Fruit fly (Drosophila melanogaster): Measurements from ENCODE around the gene CG31301.

The CG31301 gene

DNA sequence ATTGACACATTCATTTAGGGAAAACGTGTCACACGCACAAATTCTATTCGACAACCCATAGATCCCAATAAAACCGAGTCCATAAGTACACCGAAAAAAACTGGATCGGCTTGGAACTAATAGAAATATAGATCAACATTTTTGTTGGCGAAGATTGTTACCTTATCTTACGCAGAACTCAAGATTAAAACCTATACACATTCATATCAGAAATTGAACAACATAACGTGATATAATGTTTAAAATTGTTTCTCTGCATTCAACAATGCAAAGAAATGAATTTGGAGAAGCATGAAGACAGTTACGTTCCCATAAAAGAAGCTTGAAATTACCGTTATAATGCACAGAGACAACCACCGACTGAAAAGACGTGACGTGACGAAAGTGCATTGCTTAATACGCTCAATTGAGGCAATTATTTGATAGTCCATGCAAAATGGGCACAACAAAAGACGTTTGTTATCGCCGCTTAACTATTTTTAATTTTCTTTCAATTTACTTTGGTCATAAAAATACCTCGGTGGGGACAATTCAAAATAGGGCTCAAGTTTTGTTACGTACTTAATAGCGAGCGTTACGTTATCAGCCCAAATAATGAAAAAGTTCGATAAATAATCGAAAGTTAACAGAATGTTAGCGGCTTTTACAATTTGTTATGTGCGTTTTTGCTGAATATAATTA is 5.8 kb upstream of the CG31301 start, which contains the start of gene SerRS-m (continued):
- no peak for TF ChIP-seq Hsf (GFP tag; optimal IDR thresholded peaks at IDR 0.05)
- TF ChIP-seq lab (GFP tag; optimal IDR thresholded peaks at IDR 0.05): no peak
- no peak for TF ChIP-seq sima (GFP tag; optimal IDR thresholded peaks at IDR 0.05)
- no peak for TF ChIP-seq bcd (GFP tag; optimal IDR thresholded peaks at IDR 0.05)
- peak; percentile 25 for TF ChIP-seq Dp (GFP tag; optimal IDR thresholded peaks at IDR 0.05)
- TF ChIP-seq dm (GFP tag; optimal IDR thresholded peaks at IDR 0.05): no peak
- TF ChIP-seq kni (GFP tag; optimal IDR thresholded peaks at IDR 0.05): peak; percentile 17
- no peak for TF ChIP-seq sob (GFP tag; IDR thresholded peaks at IDR 0.05)
- no peak for TF ChIP-seq crol (GFP tag; IDR thresholded peaks at IDR 0.05)
- TF ChIP-seq NFAT (GFP tag; IDR thresholded peaks at IDR 0.05): no peak
- peak; percentile 17 for TF ChIP-seq Six4 (GFP tag; optimal IDR thresholded peaks at IDR 0.05)
- no peak for TF ChIP-seq Mad (GFP tag; optimal IDR thresholded peaks at IDR 0.05)
- 0 out of 2 replicates have a peak, but pooled peaks have one; percentile 18 for TF ChIP-seq HLH3B (GFP tag; IDR thresholded peaks at IDR 0.05)
- TF ChIP-seq sens (GFP tag): peak; percentile 83
- TF ChIP-seq CG13287 (GFP tag; IDR thresholded peaks at IDR 0.05; ENCODE audit: partially characterized antibody): peak; percentile 33
- TF ChIP-seq E2f2 (GFP tag; IDR thresholded peaks at IDR 0.05): peak; percentile 35
- no peak for TF ChIP-seq ewg (GFP tag; optimal IDR thresholded peaks at IDR 0.05)
- TF ChIP-seq Abd-B (GFP tag; optimal IDR thresholded peaks at IDR 0.05): no peak
- no peak for TF ChIP-seq btn (GFP tag; optimal IDR thresholded peaks at IDR 0.05)

DNA sequence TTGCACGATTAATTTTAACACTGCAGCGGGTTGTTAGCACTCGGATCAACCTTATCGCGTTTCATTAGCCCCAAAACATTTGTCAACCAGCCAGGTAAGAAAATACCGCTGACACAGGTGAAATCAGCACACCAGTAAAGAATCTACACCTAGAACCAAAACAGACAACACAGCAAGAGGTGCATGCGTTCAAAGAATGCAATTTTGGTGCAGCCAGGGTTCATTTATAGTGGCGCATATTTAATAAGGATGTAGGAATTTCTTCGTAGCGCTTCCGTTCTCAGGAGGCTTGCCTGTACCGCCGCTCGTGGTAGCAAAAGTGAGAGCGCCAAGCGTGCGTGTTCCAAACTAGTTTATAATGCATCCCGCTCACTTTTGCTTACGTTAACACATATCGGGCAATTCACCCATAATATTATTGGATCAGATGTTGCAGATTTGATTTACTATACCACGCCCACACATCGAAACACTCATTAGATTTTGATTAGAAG is 3.5 kb upstream of the CG31301 start:
- TF ChIP-seq Rfx (GFP tag; IDR thresholded peaks at IDR 0.05) (peak; percentile 25; the same call in 1 of the 2 replicates), slbo (GFP tag; IDR thresholded peaks at IDR 0.05) (peak; percentile 42; the same call in 1 of the 2 replicates), CG10366 (GFP tag; IDR thresholded peaks at IDR 0.05) (0 out of 2 replicates have a peak, but pooled peaks have one; percentile 25), CG9876 (GFP tag; optimal IDR thresholded peaks at IDR 0.05) (no peak), row (GFP tag; IDR thresholded peaks at IDR 0.05) (peak; percentile 12; the same call in 1 of the 3 replicates), Xrp1 (GFP tag; IDR thresholded peaks at IDR 0.05) (0 out of 2 replicates have a peak, but pooled peaks have one; percentile 32), Myb (GFP tag; optimal IDR thresholded peaks at IDR 0.05) (no peak), al (GFP tag; IDR thresholded peaks at IDR 0.05) (0 out of 2 replicates have a peak, but pooled peaks have one; percentile 7), CG4730 (GFP tag; IDR thresholded peaks at IDR 0.05) (0 out of 2 replicates have a peak, but pooled peaks have one; percentile 5), HHEX (GFP tag; optimal IDR thresholded peaks at IDR 0.05) (no peak), ara (GFP tag; IDR thresholded peaks at IDR 0.05) (peak; percentile 22; the same call in 1 of the 2 replicates), E2f2 (GFP tag; IDR thresholded peaks at IDR 0.05) (peak; percentile 30; the same call in 1 of the 2 replicates), pnt (GFP tag; optimal IDR thresholded peaks at IDR 0.05) (peak; percentile 10), pan (optimal IDR thresholded peaks at IDR 0.05) (no peak), pan (GFP tag; optimal IDR thresholded peaks at IDR 0.05 in 1 of 2, IDR thresholded peaks at IDR 0.05 in 1 of 2) (peak in 1 of 2 experiments; percentile 34), dysf (GFP tag; IDR thresholded peaks at IDR 0.05) (peak; percentile 33; the same call in 1 of the 3 replicates), CG10959 (GFP tag; IDR thresholded peaks at IDR 0.05) (0 out of 2 replicates have a peak, but pooled peaks have one; percentile 44), hkb (optimal IDR thresholded peaks at IDR 0.05) (no peak), hkb (GFP tag; IDR thresholded peaks at IDR 0.05) (0 out of 2 replicates have a peak, but pooled peaks have one; percentile 23), gcm (GFP tag; optimal IDR thresholded peaks at IDR 0.05) (no peak), CG14441 (GFP tag; IDR thresholded peaks at IDR 0.05) (peak; percentile 15; the same call in 1 of the 2 replicates), H2.0 (GFP tag; IDR thresholded peaks at IDR 0.05) (peak; percentile 7; the same call in 1 of the 2 replicates), chm (GFP tag; IDR thresholded peaks at IDR 0.05) (peak; percentile 23; the same call in 1 of the 2 replicates), tgo (GFP tag; IDR thresholded peaks at IDR 0.05) (peak; percentile 25; the same call in 2 of the 3 replicates), CG16813 (GFP tag; IDR thresholded peaks at IDR 0.05; ENCODE audit: partially characterized antibody) (0 out of 3 replicates have a peak, but pooled peaks have one; percentile 21), esg (GFP tag; conservative IDR thresholded peaks at IDR 0.05) (peak; percentile 34; the same call in 1 of the 2 replicates), az2 (GFP tag; optimal IDR thresholded peaks at IDR 0.05) (no peak), jing (GFP tag; optimal IDR thresholded peaks at IDR 0.05) (no peak), Ptx1 (GFP tag; IDR thresholded peaks at IDR 0.05) (0 out of 2 replicates have a peak, but pooled peaks have one; percentile 6), Trl (optimal IDR thresholded peaks at IDR 0.05) (peak in 1 of 2 experiments; percentile 27), Trl (GFP tag; optimal IDR thresholded peaks at IDR 0.05) (no peak), Scr (GFP tag; IDR thresholded peaks at IDR 0.05; ENCODE audit: partially characterized antibody) (peak; percentile 16; the same call in 1 of the 2 replicates)
